Fruit fly (Drosophila melanogaster) whole organism, embryonic: ENCODE data around the gene Mpc1.
A peak's percentile ranks its signal among the peaks of the same experiment; 100 is the strongest.

Experiments
- Adf1 ChIP-seq: fragments of 200-800 bp; sonication (Bioruptor generic); IDR thresholded peaks from 2 replicates; pipeline ENCODE4 v1.3.6; 2022; ENCODE audit warnings: missing biosample characterization, missing genetic modification characterization
- CG10543 ChIP-seq: fragments of 200-800 bp; sonication (Bioruptor generic); optimal IDR thresholded peaks from 3 replicates; lab custom pipeline; 2017; ENCODE audit warnings: missing biosample characterization, mild to moderate bottlenecking, missing genetic modification characterization, moderate library complexity
- CG10565 ChIP-seq: fragments of 200-800 bp; sonication (Bioruptor generic); optimal IDR thresholded peaks from 3 replicates; lab custom pipeline; 2016; ENCODE audit warnings: missing biosample characterization, mild to moderate bottlenecking, missing genetic modification characterization
- CG11398 ChIP-seq: fragments of 200-800 bp; sonication (Bioruptor generic); optimal IDR thresholded peaks from 2 replicates; lab custom pipeline; 2016; ENCODE audit warnings: missing biosample characterization, missing genetic modification characterization
- CG11696 ChIP-seq: fragments of 200-800 bp; sonication (Bioruptor generic); IDR thresholded peaks from 2 replicates; pipeline ENCODE4 v1.3.6; 2022; ENCODE audit warnings: missing biosample characterization, missing genetic modification characterization
- CG12104 ChIP-seq: fragments of 200-800 bp; sonication (Bioruptor generic); optimal IDR thresholded peaks from 3 replicates; lab custom pipeline; 2016; ENCODE audit warnings: missing biosample characterization, missing genetic modification characterization
- CG17359 ChIP-seq: fragments of 200-800 bp; sonication (Bioruptor generic); optimal IDR thresholded peaks from 3 replicates; lab custom pipeline; 2018; ENCODE audit warnings: missing biosample characterization, mild to moderate bottlenecking, missing genetic modification characterization, moderate library complexity
- CG3163 ChIP-seq: fragments of 200-800 bp; sonication (Bioruptor generic); optimal IDR thresholded peaks from 3 replicates; lab custom pipeline; 2016; ENCODE audit warnings: missing biosample characterization, missing genetic modification characterization
- CG34224 ChIP-seq: fragments of 200-800 bp; sonication (Bioruptor generic); IDR thresholded peaks from 3 replicates; pipeline ENCODE4 v1.3.6; 2022; ENCODE audit warnings: missing biosample characterization, missing genetic modification characterization; ENCODE audit not compliant: partially characterized antibody
- CG6813 ChIP-seq: fragments of 200-800 bp; sonication (Bioruptor generic); optimal IDR thresholded peaks from 2 replicates; lab custom pipeline; 2017; ENCODE audit warnings: missing biosample characterization, missing genetic modification characterization, mild to moderate bottlenecking, moderate library complexity, missing genetic modification reagents
- CG8290 ChIP-seq, 3 experiments: fragments of 200-800 bp; sonication (Bioruptor generic); optimal IDR thresholded peaks; 2 replicates each; lab custom pipeline; 2016 to 2019; ENCODE audit warnings: missing biosample characterization in 3 of 3, missing genetic modification characterization in 3 of 3, mild to moderate bottlenecking in 2 of 3, moderate library complexity in 1 of 3
- CG8478 ChIP-seq: fragments of >200 bp; optimal IDR thresholded peaks from 2 replicates; lab custom pipeline; 2018
- CG9876 ChIP-seq: fragments of 200-800 bp; sonication (Bioruptor generic); optimal IDR thresholded peaks from 2 replicates; lab custom pipeline; 2016; ENCODE audit warnings: missing biosample characterization, missing genetic modification characterization
- Dfd ChIP-seq, 2 experiments: fragments of >200 bp; optimal IDR thresholded peaks; 2 replicates each; lab custom pipeline; 2017; ENCODE audit warnings: missing biosample characterization in 2 of 2, missing genetic modification characterization in 2 of 2
- GATAe ChIP-seq: fragments of 200-800 bp; sonication (Bioruptor generic); conservative IDR thresholded peaks from 2 replicates; pipeline ENCODE4 v1.3.6; 2022; ENCODE audit warnings: missing biosample characterization, missing genetic modification characterization
- Gsc ChIP-seq: fragments of 200-800 bp; sonication (Bioruptor generic); IDR thresholded peaks from 2 replicates; pipeline ENCODE4 v1.3.6; 2022; ENCODE audit warnings: missing biosample characterization, missing genetic modification characterization
- HmgD ChIP-seq: fragments of 200-800 bp; sonication (Bioruptor generic); optimal IDR thresholded peaks from 3 replicates; lab custom pipeline; 2016; ENCODE audit warnings: missing biosample characterization, missing genetic modification characterization
- Mrtf ChIP-seq: fragments of 200-800 bp; sonication (Bioruptor generic); IDR thresholded peaks from 3 replicates; pipeline ENCODE4 v1.3.6; 2022; ENCODE audit warnings: missing biosample characterization, missing genetic modification characterization
- NFAT ChIP-seq: fragments of 200-800 bp; sonication (Bioruptor generic); IDR thresholded peaks from 2 replicates; pipeline ENCODE4 v1.3.6; 2022; ENCODE audit warnings: missing biosample characterization, missing genetic modification characterization
- Trl ChIP-seq, 3 experiments: fragments of >200 bp in 2 of 3; fragments of 200-800 bp in 1 of 3; sonication (Bioruptor generic) in 1 of 3; optimal IDR thresholded peaks; 2 replicates in 1 of 3; 3 replicates in 2 of 3; lab custom pipeline; 2016 to 2017; ENCODE audit warnings: missing biosample characterization in 1 of 3, missing genetic modification characterization in 1 of 3
- abd-A ChIP-seq: fragments of 200-800 bp; sonication (Bioruptor generic); optimal IDR thresholded peaks from 3 replicates; lab custom pipeline; 2019; ENCODE audit warnings: missing biosample characterization, mild to moderate bottlenecking, missing genetic modification characterization, moderate library complexity
- aop ChIP-seq: fragments of 200-800 bp; sonication (Bioruptor generic); IDR thresholded peaks from 2 replicates; pipeline ENCODE4 v1.3.6; 2022; ENCODE audit warnings: missing biosample characterization, missing genetic modification characterization
- ara ChIP-seq: fragments of 200-800 bp; sonication (Bioruptor generic); IDR thresholded peaks from 2 replicates; pipeline ENCODE4 v1.3.6; 2022; ENCODE audit warnings: missing biosample characterization, missing genetic modification characterization
- ase ChIP-seq: fragments of 200-800 bp; sonication (Bioruptor generic); IDR thresholded peaks from 3 replicates; pipeline ENCODE4 v1.3.6; 2022; ENCODE audit warnings: missing biosample characterization, missing genetic modification characterization
- bab2 ChIP-seq: fragments of 200-800 bp; sonication (Bioruptor generic); optimal IDR thresholded peaks from 2 replicates; lab custom pipeline; 2016; ENCODE audit warnings: missing biosample characterization, missing genetic modification characterization
- cg ChIP-seq: fragments of 200-800 bp; sonication (Bioruptor generic); optimal IDR thresholded peaks from 3 replicates; lab custom pipeline; 2019; ENCODE audit warnings: missing biosample characterization, mild to moderate bottlenecking, missing genetic modification characterization, moderate library complexity
- chinmo ChIP-seq: fragments of 200-800 bp; sonication (Bioruptor generic); IDR thresholded peaks from 4 replicates; pipeline ENCODE4 v1.3.6; 2022; ENCODE audit warnings: missing biosample characterization, missing genetic modification characterization; ENCODE audit not compliant: partially characterized antibody
- corto ChIP-seq: fragments of 200-800 bp; sonication (Bioruptor generic); optimal IDR thresholded peaks from 2 replicates; lab custom pipeline; 2016; ENCODE audit warnings: missing biosample characterization, mild to moderate bottlenecking, missing genetic modification characterization, moderate library complexity
- crc ChIP-seq: fragments of 200-800 bp; sonication (Bioruptor generic); optimal IDR thresholded peaks from 2 replicates; lab custom pipeline; 2016; ENCODE audit warnings: missing biosample characterization, missing genetic modification characterization
- esg ChIP-seq: fragments of 200-800 bp; sonication (Bioruptor generic); conservative IDR thresholded peaks from 2 replicates; pipeline ENCODE4 v1.3.6; 2022; ENCODE audit warnings: missing biosample characterization, missing genetic modification characterization
- ewg ChIP-seq: fragments of 200-800 bp; sonication (Bioruptor generic); optimal IDR thresholded peaks from 3 replicates; lab custom pipeline; 2017; ENCODE audit warnings: mild to moderate bottlenecking, missing biosample characterization, missing genetic modification reagents, missing genetic modification characterization
- grn ChIP-seq: fragments of 200-800 bp; sonication (Bioruptor generic); optimal IDR thresholded peaks from 3 replicates; lab custom pipeline; 2017; ENCODE audit warnings: missing biosample characterization, missing genetic modification characterization
- kay ChIP-seq: fragments of 200-800 bp; sonication (Bioruptor generic); optimal IDR thresholded peaks from 2 replicates; lab custom pipeline; 2016; ENCODE audit warnings: missing biosample characterization, missing genetic modification characterization
- lbe ChIP-seq: fragments of 200-800 bp; sonication (Bioruptor generic); optimal IDR thresholded peaks from 2 replicates; lab custom pipeline; 2016; ENCODE audit warnings: missing biosample characterization, mild to moderate bottlenecking, missing genetic modification characterization
- phol ChIP-seq: fragments of 200-800 bp; sonication (Bioruptor generic); optimal IDR thresholded peaks from 3 replicates; lab custom pipeline; 2018; ENCODE audit warnings: missing biosample characterization, mild to moderate bottlenecking, missing genetic modification characterization, moderate library complexity
- pnt ChIP-seq: fragments of 200-800 bp; sonication (Bioruptor generic); optimal IDR thresholded peaks from 3 replicates; lab custom pipeline; 2016; ENCODE audit warnings: missing biosample characterization, missing genetic modification characterization
- pros ChIP-seq: fragments of 200-800 bp; sonication (Bioruptor generic); optimal IDR thresholded peaks from 3 replicates; lab custom pipeline; 2019; ENCODE audit warnings: missing biosample characterization, mild to moderate bottlenecking, missing genetic modification characterization, moderate library complexity
- row ChIP-seq: fragments of 200-800 bp; sonication (Bioruptor generic); IDR thresholded peaks from 3 replicates; pipeline ENCODE4 v1.3.6; 2022; ENCODE audit warnings: missing biosample characterization, missing genetic modification characterization
- run ChIP-seq: fragments of 200-800 bp; sonication (Bioruptor generic); optimal IDR thresholded peaks from 3 replicates; lab custom pipeline; 2018; ENCODE audit warnings: missing biosample characterization, mild to moderate bottlenecking, missing genetic modification characterization
- sd ChIP-seq: fragments of 200-800 bp; sonication (Bioruptor generic); optimal IDR thresholded peaks from 3 replicates; lab custom pipeline; 2018; ENCODE audit warnings: missing biosample characterization, mild to moderate bottlenecking, missing genetic modification characterization, moderate library complexity
- sna ChIP-seq: fragments of 200-800 bp; sonication (Bioruptor generic); IDR thresholded peaks from 2 replicates; pipeline ENCODE4 v1.3.6; 2022; ENCODE audit warnings: missing biosample characterization, missing genetic modification characterization; ENCODE audit not compliant: partially characterized antibody
- z ChIP-seq: fragments of 200-800 bp; sonication (Bioruptor generic); IDR thresholded peaks from 3 replicates; pipeline ENCODE4 v1.3.6; 2022; ENCODE audit warnings: missing biosample characterization, missing genetic modification characterization

The Mpc1 gene

DNA sequence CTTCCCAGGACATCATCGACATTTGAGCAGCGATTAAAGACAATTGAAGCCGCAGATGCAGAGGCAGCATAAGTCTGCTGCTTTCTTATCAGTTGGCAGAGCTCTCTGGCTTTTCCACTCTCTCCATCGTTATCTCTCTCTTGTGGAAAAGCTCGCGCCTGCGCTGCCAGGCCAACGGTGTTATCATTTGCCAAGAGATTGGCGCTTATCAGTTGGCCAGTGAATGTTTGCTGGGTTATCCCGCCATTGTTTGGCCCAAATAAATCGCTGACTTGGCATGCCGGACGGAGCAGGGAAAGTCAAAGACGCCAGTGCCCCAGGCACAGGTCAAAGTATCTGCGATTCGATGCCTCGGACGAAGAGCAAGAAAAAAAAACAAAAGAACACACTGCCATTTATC is 20.7 kb upstream of the Mpc1 start:
- 0 out of 2 replicates have a peak, but pooled peaks have one; percentile 14 for TF ChIP-seq sna (GFP tag; lab: Robert Waterston, UW)
- peak; percentile 13 for TF ChIP-seq grn (GFP tag; lab: Kevin White, UChicago)
- TF ChIP-seq lbe (GFP tag; lab: Kevin White, UChicago) = no peak
- TF ChIP-seq abd-A (tag; lab: Kevin White, UChicago) = peak; percentile 51
- no peak for TF ChIP-seq aop (GFP tag; lab: Robert Waterston, UW)
- peak; percentile 7; the same call in 1 of the 2 replicates for TF ChIP-seq Adf1 (GFP tag; lab: Robert Waterston, UW)
- peak; percentile 85 for TF ChIP-seq ewg (GFP tag; lab: Kevin White, UChicago)
- peak; percentile 90 for TF ChIP-seq GATAe
- 0 out of 4 replicates have a peak, but pooled peaks have one; percentile 12 for TF ChIP-seq chinmo (GFP tag; lab: Robert Waterston, UW)
- no peak for TF ChIP-seq CG9876 (GFP tag; lab: Kevin White, UChicago)
- no peak for TF ChIP-seq crc (GFP tag; lab: Kevin White, UChicago)
- TF ChIP-seq row (GFP tag; lab: Robert Waterston, UW) = peak; percentile 61; the same call in 1 of the 3 replicates
- peak; percentile 22 to 48 for TF ChIP-seq Trl (optimal IDR thresholded peaks at IDR 0.05; lab: Kevin White, UChicago)
- no peak for TF ChIP-seq Trl (GFP tag; optimal IDR thresholded peaks at IDR 0.05; lab: Kevin White, UChicago)
- TF ChIP-seq, all 482 proteins: peak for 9

DNA sequence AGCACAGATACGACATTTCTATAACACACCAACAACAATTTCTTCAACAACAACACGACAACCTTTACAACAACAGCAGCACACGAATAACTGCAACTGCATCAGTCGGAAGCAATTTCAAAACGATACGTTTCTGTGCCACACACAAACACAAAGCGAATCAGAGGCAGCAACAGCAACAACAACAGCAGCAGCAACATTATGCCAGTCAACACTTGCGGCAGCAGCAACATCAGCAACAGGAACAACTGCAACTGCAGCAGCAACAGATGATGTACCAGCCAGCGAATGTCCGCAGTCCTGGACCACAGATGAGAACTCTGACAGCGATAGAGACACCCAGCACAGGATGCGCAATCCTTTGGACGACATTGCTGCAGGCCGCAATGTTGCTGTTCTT is 18.8 kb upstream of the Mpc1 start:
- TF ChIP-seq CG8290 (GFP tag; optimal IDR thresholded peaks at IDR 0.05; lab: Kevin White, UChicago) (no peak), CG8290 (tag; optimal IDR thresholded peaks at IDR 0.05; lab: Kevin White, UChicago) (no peak), kay (no peak), CG10543 (GFP tag; lab: Kevin White, UChicago) (no peak), CG8478 (lab: Kevin White, UChicago) (peak; percentile 71), Gsc (GFP tag; lab: Robert Waterston, UW) (no peak), CG17359 (tag; lab: Kevin White, UChicago) (no peak)

DNA sequence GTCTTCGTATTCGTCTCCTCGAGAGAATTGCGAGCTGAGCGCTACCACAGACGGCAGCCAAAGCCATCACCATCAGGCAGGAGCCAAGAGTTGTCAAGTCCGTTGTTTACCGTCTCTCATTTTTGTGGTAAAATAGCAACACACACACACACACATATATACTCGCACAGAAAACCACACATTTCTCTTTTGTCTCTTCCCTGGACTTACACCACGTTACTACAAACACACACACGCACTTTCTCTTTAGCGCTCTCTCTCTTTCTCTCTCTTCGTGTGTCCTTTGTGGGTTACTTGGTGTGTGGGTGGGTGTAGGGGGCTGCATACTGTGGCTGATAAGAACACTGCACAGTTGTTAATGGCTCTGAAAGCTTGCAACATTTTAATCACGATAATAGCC is 3.3 kb upstream of the Mpc1 start:
- TF ChIP-seq CG6813 (GFP tag; lab: Kevin White, UChicago) = no peak
- TF ChIP-seq phol (tag; lab: Kevin White, UChicago) = no peak
- peak; percentile 87 for TF ChIP-seq CG3163 (GFP tag; lab: Kevin White, UChicago)
- TF ChIP-seq ewg (GFP tag; lab: Kevin White, UChicago) = peak; percentile 0
- peak; percentile 51 to 75 for TF ChIP-seq Trl (optimal IDR thresholded peaks at IDR 0.05; lab: Kevin White, UChicago)
- no peak for TF ChIP-seq Trl (GFP tag; optimal IDR thresholded peaks at IDR 0.05; lab: Kevin White, UChicago)
- TF ChIP-seq CG34224 (GFP tag; lab: Robert Waterston, UW) = no peak
- no peak for TF ChIP-seq bab2 (GFP tag; lab: Kevin White, UChicago)
- TF ChIP-seq CG11696 (GFP tag; lab: Robert Waterston, UW) = no peak
- no peak for TF ChIP-seq z (GFP tag; lab: Robert Waterston, UW)
- TF ChIP-seq sd (tag; lab: Kevin White, UChicago) = no peak
- TF ChIP-seq HmgD (GFP tag; lab: Kevin White, UChicago) = no peak
- TF ChIP-seq pnt = no peak
- TF ChIP-seq Mrtf (GFP tag; lab: Robert Waterston, UW) = no peak
- TF ChIP-seq Dfd (GFP tag; optimal IDR thresholded peaks at IDR 0.05; lab: Kevin White, UChicago) = no peak
- no peak for TF ChIP-seq corto (GFP tag; lab: Kevin White, UChicago)
- no peak for TF ChIP-seq run (tag; lab: Kevin White, UChicago)
- no peak for TF ChIP-seq CG12104 (GFP tag; lab: Kevin White, UChicago)
- no peak for TF ChIP-seq ase (GFP tag; lab: Robert Waterston, UW)
- no peak for TF ChIP-seq CG10565 (GFP tag; lab: Kevin White, UChicago)
- TF ChIP-seq pros (GFP tag; lab: Kevin White, UChicago) = no peak
- no peak for TF ChIP-seq esg (GFP tag; lab: Robert Waterston, UW)
- TF ChIP-seq NFAT (GFP tag; lab: Robert Waterston, UW) = no peak
- TF ChIP-seq CG11398 (GFP tag; lab: Kevin White, UChicago) = no peak
- peak; percentile 36 for TF ChIP-seq cg (GFP tag; lab: Kevin White, UChicago)
- no peak for TF ChIP-seq ara (GFP tag; lab: Robert Waterston, UW)
